Worm (Caenorhabditis elegans) whole organism, L1 larva: ENCODE results near the gene C35D6.4.

Experiments
- aly-2 ChIP-seq: fragments of 150-350 bp; optimal IDR thresholded peaks from 2 replicates; lab custom pipeline; 2014; ENCODE audit warnings: missing biosample characterization, missing genetic modification characterization
- fos-1 ChIP-seq: fragments of 150-350 bp; optimal IDR thresholded peaks from 2 replicates; lab custom pipeline; 2014; ENCODE audit warnings: missing biosample characterization, missing genetic modification characterization
- hlh-17 ChIP-seq: fragments of 200-800 bp; sonication (Bioruptor generic); optimal IDR thresholded peaks from 2 replicates; lab custom pipeline; 2018; ENCODE audit warnings: missing genetic modification characterization, mild to moderate bottlenecking, missing compliant biosample characterization, moderate library complexity, borderline replicate concordance
- sox-4 ChIP-seq: sonication (generic microtip); optimal IDR thresholded peaks from 2 replicates; lab custom pipeline; 2016; ENCODE audit warnings: missing genetic modification characterization, missing compliant biosample characterization
- unc-86 ChIP-seq: sonication (generic microtip); optimal IDR thresholded peaks from 2 replicates; lab custom pipeline; 2016; ENCODE audit warnings: missing genetic modification characterization, missing compliant biosample characterization

- TF ChIP-seq fos-1 (tag; lab: Kevin White, UChicago) (no peak), hlh-17 (GFP tag; lab: Kevin White, UChicago) (no peak), unc-86 (no peak), sox-4 (tag; lab: Kevin White, UChicago) (no peak), aly-2 (tag; lab: Kevin White, UChicago) (no peak)
Observed at ce11 chrIV:16320410-16320809, 30.4 kb upstream of the C35D6.4 start, which contains the start of gene K03D3.5.
